Worm (Caenorhabditis elegans): Measurements from ENCODE around the gene srh-134.

- TF ChIP-seq him-1 (tag; optimal IDR thresholded peaks at IDR 0.05) = no peak
- no peak for TF ChIP-seq dao-5 (tag; optimal IDR thresholded peaks at IDR 0.05)
These were observed 49.2 kb upstream of the srh-134 start, which contains the start of gene Y59A8B.8 for ce11 chrV:18066257-18066783.
